Fruit fly (Drosophila melanogaster) whole organism, embryonic: ENCODE measurements around the gene Cpr76Bc.
A peak's percentile ranks its signal among the peaks of the same experiment; 100 is the strongest.

ENCODE experiments used
- Atf6 ChIP-seq: fragments of 200-800 bp; sonication (Bioruptor generic); IDR thresholded peaks from 2 replicates; pipeline ENCODE4 v1.3.6; 2022; ENCODE audit warnings: missing biosample characterization, missing genetic modification characterization
- CG10654 ChIP-seq: fragments of 200-800 bp; sonication (Bioruptor generic); optimal IDR thresholded peaks from 2 replicates; lab custom pipeline; 2016; ENCODE audit warnings: missing biosample characterization, missing genetic modification characterization
- CG11696 ChIP-seq: fragments of 200-800 bp; sonication (Bioruptor generic); IDR thresholded peaks from 2 replicates; pipeline ENCODE4 v1.3.6; 2022; ENCODE audit warnings: missing biosample characterization, missing genetic modification characterization
- CG12769 ChIP-seq: fragments of 200-800 bp; sonication (Bioruptor generic); optimal IDR thresholded peaks from 2 replicates; lab custom pipeline; 2019; ENCODE audit warnings: missing biosample characterization, mild to moderate bottlenecking, missing genetic modification characterization, moderate library complexity
- CG13287 ChIP-seq: fragments of 200-800 bp; sonication (Bioruptor generic); IDR thresholded peaks from 2 replicates; pipeline ENCODE4 v1.3.6; 2022; ENCODE audit warnings: missing biosample characterization, missing genetic modification characterization; ENCODE audit not compliant: partially characterized antibody
- CG13775 ChIP-seq: fragments of 200-800 bp; sonication (Bioruptor generic); optimal IDR thresholded peaks from 3 replicates; lab custom pipeline; 2017; ENCODE audit warnings: missing biosample characterization, mild to moderate bottlenecking, missing genetic modification characterization
- CG1529 ChIP-seq: fragments of 200-800 bp; sonication (Bioruptor generic); optimal IDR thresholded peaks from 3 replicates; lab custom pipeline; 2018; ENCODE audit warnings: missing biosample characterization, missing genetic modification characterization
- CG1602 ChIP-seq: fragments of 200-800 bp; sonication (Bioruptor generic); optimal IDR thresholded peaks from 3 replicates; lab custom pipeline; 2016; ENCODE audit warnings: missing biosample characterization, missing genetic modification characterization
- CG16815 ChIP-seq: fragments of 200-800 bp; sonication (Bioruptor generic); optimal IDR thresholded peaks from 3 replicates; lab custom pipeline; 2017; ENCODE audit warnings: missing biosample characterization, mild to moderate bottlenecking, missing genetic modification characterization
- CG17612 ChIP-seq: fragments of 200-800 bp; sonication (Bioruptor generic); IDR thresholded peaks from 2 replicates; pipeline ENCODE4 v1.3.6; 2022; ENCODE audit warnings: missing biosample characterization, missing genetic modification characterization
- CG18764 ChIP-seq: fragments of 200-800 bp; sonication (Bioruptor generic); optimal IDR thresholded peaks from 3 replicates; lab custom pipeline; 2016; ENCODE audit warnings: missing biosample characterization, missing genetic modification characterization
- CG3065 ChIP-seq: fragments of 200-800 bp; sonication (Bioruptor generic); optimal IDR thresholded peaks from 2 replicates; lab custom pipeline; 2016; ENCODE audit warnings: missing biosample characterization, missing genetic modification characterization
- CG43689 ChIP-seq: fragments of 200-800 bp; sonication (Bioruptor generic); IDR thresholded peaks from 2 replicates; pipeline ENCODE4 v1.3.6; 2022; ENCODE audit warnings: missing biosample characterization, missing genetic modification characterization
- CG4424 ChIP-seq: fragments of 200-800 bp; sonication (Bioruptor generic); optimal IDR thresholded peaks from 3 replicates; lab custom pipeline; 2016; ENCODE audit warnings: missing biosample characterization, missing genetic modification characterization
- CG7786 ChIP-seq: fragments of 200-800 bp; sonication (Bioruptor generic); optimal IDR thresholded peaks from 2 replicates; lab custom pipeline; 2016; ENCODE audit warnings: missing biosample characterization, missing genetic modification characterization
- CG8478 ChIP-seq: fragments of >200 bp; optimal IDR thresholded peaks from 2 replicates; lab custom pipeline; 2018
- CG9609 ChIP-seq: fragments of 200-800 bp; sonication (Bioruptor generic); optimal IDR thresholded peaks from 3 replicates; lab custom pipeline; 2016; ENCODE audit warnings: missing biosample characterization, missing genetic modification characterization
- CG9876 ChIP-seq: fragments of 200-800 bp; sonication (Bioruptor generic); optimal IDR thresholded peaks from 2 replicates; lab custom pipeline; 2016; ENCODE audit warnings: missing biosample characterization, missing genetic modification characterization
- CG9932 ChIP-seq: fragments of 200-800 bp; sonication (Bioruptor generic); IDR thresholded peaks from 2 replicates; pipeline ENCODE4 v1.3.6; 2022; ENCODE audit warnings: missing biosample characterization, missing genetic modification characterization
- D19B ChIP-seq: fragments of 200-800 bp; sonication (Bioruptor generic); optimal IDR thresholded peaks from 2 replicates; lab custom pipeline; 2017; ENCODE audit warnings: missing biosample characterization, mild to moderate bottlenecking, missing genetic modification characterization
- Deaf1 ChIP-seq: fragments of 200-800 bp; optimal IDR thresholded peaks from 3 replicates; lab custom pipeline; 2019; ENCODE audit warnings: missing biosample characterization, mild to moderate bottlenecking, missing genetic modification characterization, moderate library complexity
- Doc3 ChIP-seq: fragments of 200-800 bp; sonication (Bioruptor generic); IDR thresholded peaks from 3 replicates; pipeline ENCODE4 v1.3.6; 2022; ENCODE audit warnings: missing biosample characterization, missing genetic modification characterization; ENCODE audit not compliant: partially characterized antibody
- Hmr ChIP-seq: fragments of 200-800 bp; sonication (Bioruptor generic); optimal IDR thresholded peaks from 3 replicates; lab custom pipeline; 2017; ENCODE audit warnings: mild to moderate bottlenecking, missing biosample characterization, missing genetic modification reagents, missing genetic modification characterization
- Hr3 ChIP-seq: fragments of 200-800 bp; sonication (Bioruptor generic); optimal IDR thresholded peaks from 3 replicates; lab custom pipeline; 2016; ENCODE audit warnings: missing biosample characterization, missing genetic modification characterization
- Med ChIP-seq: fragments of 200-800 bp; sonication (Bioruptor generic); peaks from one replicate; lab custom pipeline; 2016; ENCODE audit warnings: missing biosample characterization, missing genetic modification characterization, mild to moderate bottlenecking, inconsistent platforms, moderate library complexity
- Myb ChIP-seq: fragments of 200-800 bp; sonication (Bioruptor generic); optimal IDR thresholded peaks from 2 replicates; lab custom pipeline; 2016; ENCODE audit warnings: missing biosample characterization, missing genetic modification characterization
- NFAT ChIP-seq: fragments of 200-800 bp; sonication (Bioruptor generic); IDR thresholded peaks from 2 replicates; pipeline ENCODE4 v1.3.6; 2022; ENCODE audit warnings: missing biosample characterization, missing genetic modification characterization
- Optix ChIP-seq: fragments of 200-800 bp; sonication (Bioruptor generic); IDR thresholded peaks from 3 replicates; pipeline ENCODE4 v1.3.6; 2022; ENCODE audit warnings: missing biosample characterization, missing genetic modification characterization
- Poxn ChIP-seq: fragments of 200-800 bp; sonication (Bioruptor generic); IDR thresholded peaks from 2 replicates; pipeline ENCODE4 v1.3.6; 2022; ENCODE audit warnings: missing biosample characterization, missing genetic modification characterization
- TFAM ChIP-seq: fragments of 200-800 bp; sonication (Bioruptor generic); optimal IDR thresholded peaks from 2 replicates; lab custom pipeline; 2017; ENCODE audit warnings: missing biosample characterization, missing genetic modification characterization, inconsistent platforms
- ap ChIP-seq: fragments of 200-800 bp; sonication (Bioruptor generic); IDR thresholded peaks from 2 replicates; pipeline ENCODE4 v1.3.6; 2022; ENCODE audit warnings: missing biosample characterization, missing genetic modification characterization
- cg ChIP-seq: fragments of 200-800 bp; sonication (Bioruptor generic); optimal IDR thresholded peaks from 3 replicates; lab custom pipeline; 2019; ENCODE audit warnings: missing biosample characterization, mild to moderate bottlenecking, missing genetic modification characterization, moderate library complexity
- chinmo ChIP-seq: fragments of 200-800 bp; sonication (Bioruptor generic); IDR thresholded peaks from 4 replicates; pipeline ENCODE4 v1.3.6; 2022; ENCODE audit warnings: missing biosample characterization, missing genetic modification characterization; ENCODE audit not compliant: partially characterized antibody
- crol ChIP-seq: fragments of 200-800 bp; sonication (Bioruptor generic); IDR thresholded peaks from 2 replicates; pipeline ENCODE4 v1.3.6; 2022; ENCODE audit warnings: missing biosample characterization, missing genetic modification characterization
- cwo ChIP-seq: fragments of 200-800 bp; sonication (Bioruptor generic); optimal IDR thresholded peaks from 3 replicates; lab custom pipeline; 2017; ENCODE audit warnings: missing biosample characterization, missing genetic modification characterization, mild to moderate bottlenecking, moderate library complexity, missing genetic modification reagents
- disco-r ChIP-seq: fragments of 200-800 bp; sonication (Bioruptor generic); optimal IDR thresholded peaks from 2 replicates; lab custom pipeline; 2016; ENCODE audit warnings: missing biosample characterization, missing genetic modification characterization
- dysf ChIP-seq: fragments of 200-800 bp; sonication (Bioruptor generic); IDR thresholded peaks from 3 replicates; pipeline ENCODE4 v1.3.6; 2022; ENCODE audit warnings: missing biosample characterization, missing genetic modification characterization
- ems ChIP-seq: fragments of 200-800 bp; sonication (Bioruptor generic); optimal IDR thresholded peaks from 3 replicates; lab custom pipeline; 2016; ENCODE audit warnings: missing biosample characterization, missing genetic modification characterization
- fru ChIP-seq: fragments of >200 bp; optimal IDR thresholded peaks from 2 replicates; lab custom pipeline; 2017
- gfzf ChIP-seq: fragments of 200-800 bp; sonication (Bioruptor generic); optimal IDR thresholded peaks from 2 replicates; lab custom pipeline; 2016; ENCODE audit warnings: missing biosample characterization, mild to moderate bottlenecking, missing genetic modification characterization, moderate library complexity
- gt ChIP-seq: fragments of 200-800 bp; sonication (Bioruptor generic); IDR thresholded peaks from 2 replicates; pipeline ENCODE4 v1.3.6; 2022; ENCODE audit warnings: missing biosample characterization, missing genetic modification characterization
- hth ChIP-seq: fragments of >200 bp; optimal IDR thresholded peaks from 2 replicates; lab custom pipeline; 2017; ENCODE audit warnings: inconsistent platforms
- ind ChIP-seq: fragments of 200-800 bp; sonication (Bioruptor generic); optimal IDR thresholded peaks from 3 replicates; lab custom pipeline; 2016; ENCODE audit warnings: missing biosample characterization, missing genetic modification characterization
- knrl ChIP-seq: fragments of 200-800 bp; sonication (Bioruptor generic); IDR thresholded peaks from 3 replicates; pipeline ENCODE4 v1.3.6; 2022; ENCODE audit warnings: missing biosample characterization, missing genetic modification characterization; ENCODE audit not compliant: partially characterized antibody
- nmo ChIP-seq: fragments of 200-800 bp; sonication (Bioruptor generic); optimal IDR thresholded peaks from 2 replicates; lab custom pipeline; 2018; ENCODE audit warnings: missing biosample characterization, mild to moderate bottlenecking, missing genetic modification characterization, moderate library complexity
- pros ChIP-seq: fragments of 200-800 bp; sonication (Bioruptor generic); optimal IDR thresholded peaks from 3 replicates; lab custom pipeline; 2019; ENCODE audit warnings: missing biosample characterization, mild to moderate bottlenecking, missing genetic modification characterization, moderate library complexity
- slp2 ChIP-seq: fragments of 200-800 bp; sonication (Bioruptor generic); optimal IDR thresholded peaks from 2 replicates; lab custom pipeline; 2016; ENCODE audit warnings: missing biosample characterization, missing genetic modification characterization
- sna ChIP-seq: fragments of 200-800 bp; sonication (Bioruptor generic); IDR thresholded peaks from 2 replicates; pipeline ENCODE4 v1.3.6; 2022; ENCODE audit warnings: missing biosample characterization, missing genetic modification characterization; ENCODE audit not compliant: partially characterized antibody
- sqz ChIP-seq: fragments of 200-800 bp; sonication (Bioruptor generic); optimal IDR thresholded peaks from 3 replicates; lab custom pipeline; 2018; ENCODE audit warnings: missing biosample characterization, mild to moderate bottlenecking, missing genetic modification characterization
- toy ChIP-seq: fragments of 200-800 bp; sonication (Bioruptor generic); IDR thresholded peaks from 2 replicates; pipeline ENCODE4 v1.3.6; 2022; ENCODE audit warnings: missing biosample characterization, missing genetic modification characterization
- ttk ChIP-seq: fragments of 200-800 bp; sonication (Bioruptor generic); IDR thresholded peaks from 2 replicates; pipeline ENCODE4 v2.1.2; 2022; ENCODE audit warnings: missing biosample characterization, missing genetic modification characterization
- unpg ChIP-seq: fragments of 200-800 bp; sonication (Bioruptor generic); optimal IDR thresholded peaks from 3 replicates; lab custom pipeline; 2018; ENCODE audit warnings: missing biosample characterization, mild to moderate bottlenecking, missing genetic modification characterization, moderate library complexity
- wdn ChIP-seq: fragments of 200-800 bp; sonication (Bioruptor generic); IDR thresholded peaks from 2 replicates; pipeline ENCODE4 v1.3.6; 2022; ENCODE audit warnings: missing biosample characterization, missing genetic modification characterization

The Cpr76Bc gene

dm6 chr3L:19496600-19496999 lies 24.1 kb upstream of the Cpr76Bc start (continued):
- no peak for TF ChIP-seq cg (GFP tag; lab: Kevin White, UChicago)
- TF ChIP-seq CG11696 (GFP tag; lab: Robert Waterston, UW) = no peak
- no peak for TF ChIP-seq Optix
- no peak for TF ChIP-seq chinmo
- TF ChIP-seq CG9876 (GFP tag; lab: Kevin White, UChicago) = no peak
- no peak for TF ChIP-seq knrl (GFP tag; lab: Robert Waterston, UW)
- TF ChIP-seq hth (lab: Kevin White, UChicago) = no peak
- no peak for TF ChIP-seq ap (GFP tag; lab: Robert Waterston, UW)
- TF ChIP-seq nmo = no peak
- no peak for TF ChIP-seq Hr3 (GFP tag; lab: Kevin White, UChicago)
- TF ChIP-seq CG10654 = no peak
- TF ChIP-seq gfzf (GFP tag; lab: Kevin White, UChicago) = no peak
- no peak for TF ChIP-seq fru (lab: Kevin White, UChicago)
- TF ChIP-seq sqz (GFP tag; lab: Kevin White, UChicago) = no peak
- no peak for TF ChIP-seq NFAT
- no peak for TF ChIP-seq pros
- TF ChIP-seq TFAM (GFP tag; lab: Kevin White, UChicago) = no peak
- no peak for TF ChIP-seq crol
- TF ChIP-seq D19B = no peak
- TF ChIP-seq CG1529 (GFP tag; lab: Kevin White, UChicago) = no peak
- TF ChIP-seq Doc3 = no peak
- TF ChIP-seq dysf (GFP tag; lab: Robert Waterston, UW) = peak; percentile 28; the same call in 1 of the 3 replicates
- TF ChIP-seq ttk = 0 out of 2 replicates have a peak, but pooled peaks have one; percentile 9
- no peak for TF ChIP-seq CG3065 (GFP tag; lab: Kevin White, UChicago)
- no peak for TF ChIP-seq Atf6
- no peak for TF ChIP-seq CG17612 (GFP tag; lab: Robert Waterston, UW)
- TF ChIP-seq CG16815 (GFP tag; lab: Kevin White, UChicago) = no peak
- TF ChIP-seq CG43689 (GFP tag; lab: Robert Waterston, UW) = no peak
- TF ChIP-seq Med (GFP tag; lab: Kevin White, UChicago) = peak; percentile 69
- no peak for TF ChIP-seq Myb (GFP tag; lab: Kevin White, UChicago)
- peak; percentile 61 for TF ChIP-seq CG12769 (tag; lab: Kevin White, UChicago)
- TF ChIP-seq sna = no peak
- TF ChIP-seq disco-r (GFP tag; lab: Kevin White, UChicago) = no peak
- TF ChIP-seq CG9609 (GFP tag; lab: Kevin White, UChicago) = no peak
- TF ChIP-seq wdn (GFP tag; lab: Robert Waterston, UW) = 0 out of 2 replicates have a peak, but pooled peaks have one; percentile 48
- no peak for TF ChIP-seq unpg (GFP tag; lab: Kevin White, UChicago)
- TF ChIP-seq CG4424 (GFP tag; lab: Kevin White, UChicago) = no peak
- TF ChIP-seq CG13775 (GFP tag; lab: Kevin White, UChicago) = no peak
- no peak for TF ChIP-seq CG18764
- no peak for TF ChIP-seq ems (GFP tag; lab: Kevin White, UChicago)
- TF ChIP-seq gt (GFP tag; lab: Robert Waterston, UW) = no peak
- TF ChIP-seq CG7786 = no peak
- TF ChIP-seq toy = no peak
- TF ChIP-seq slp2 = no peak
- TF ChIP-seq Poxn = no peak
- peak; percentile 52 for TF ChIP-seq Deaf1
- peak; percentile 40; the same call in 1 of the 2 replicates for TF ChIP-seq CG9932
- TF ChIP-seq Hmr (GFP tag; lab: Kevin White, UChicago) = peak; percentile 8
- no peak for TF ChIP-seq cwo (GFP tag; lab: Kevin White, UChicago)
- TF ChIP-seq ind (GFP tag; lab: Kevin White, UChicago) = no peak
- TF ChIP-seq CG1602 (GFP tag; lab: Kevin White, UChicago) = no peak
- no peak for TF ChIP-seq CG13287 (GFP tag; lab: Robert Waterston, UW)
- no peak for TF ChIP-seq CG8478
